ENCODE assay signal across 3 fruit fly cellular contexts in the genomic region with DNA sequence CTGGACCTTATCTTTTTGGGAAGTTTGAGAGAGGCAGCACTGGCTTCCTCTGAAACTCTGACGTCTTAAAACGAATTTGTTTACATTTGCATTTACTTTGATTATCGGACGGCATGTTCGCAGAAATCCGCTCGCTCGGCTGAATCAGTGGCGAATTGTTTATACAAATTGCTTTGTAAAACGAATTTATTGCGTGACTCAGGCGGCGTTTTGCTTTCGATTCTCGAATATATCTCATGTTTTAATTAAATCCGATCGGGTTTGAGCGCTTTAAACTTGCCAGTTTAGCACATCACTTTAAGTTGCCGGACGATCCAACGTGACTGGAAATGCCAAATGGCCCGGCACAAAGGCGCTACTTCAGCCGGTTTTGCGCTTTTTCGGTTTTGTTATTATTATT.
TF ChIP-seq lines count a peak whose summit lies in the region.

No protein-coding gene starts in this region.

- no peak for TF ChIP-seq CTCF in whole organism, embryonic (GFP tag; optimal IDR thresholded peaks at IDR 0.05; lab: Kevin White, UChicago)

TF ChIP-seq in whole organism, adult, 20 proteins besides CTCF, POLR2A, EP300 and RAD21:
- TF ChIP-seq cic (GFP tag; optimal IDR thresholded peaks at IDR 0.05; lab: Kevin White, UChicago): peak; percentile 15
- TF ChIP-seq CG33017 (tag; optimal IDR thresholded peaks at IDR 0.05; lab: Kevin White, UChicago): peak; percentile 5
- TF ChIP-seq CG12768 (GFP tag; optimal IDR thresholded peaks at IDR 0.05; lab: Kevin White, UChicago): no peak
- no peak for TF ChIP-seq cnc (optimal IDR thresholded peaks at IDR 0.05; lab: Kevin White, UChicago)
- TF ChIP-seq tj (GFP tag; optimal IDR thresholded peaks at IDR 0.05; lab: Kevin White, UChicago): peak; percentile 51

TF ChIP-seq in whole organism, embryonic, 481 proteins besides CTCF, POLR2A, EP300 and RAD21:
- TF ChIP-seq MESR4 (GFP tag; optimal IDR thresholded peaks at IDR 0.05; lab: Kevin White, UChicago) (no peak), Fer3 (tag; optimal IDR thresholded peaks at IDR 0.05; lab: Kevin White, UChicago) (no peak), sens (GFP tag; lab: Kevin White, UChicago) (peak; percentile 65), nom (GFP tag; optimal IDR thresholded peaks at IDR 0.05; lab: Kevin White, UChicago) (peak; percentile 24), Ets65A (GFP tag; lab: Kevin White, UChicago) (peak; percentile 20)

TF ChIP-seq in whole organism, prepupa, 60 proteins besides CTCF, POLR2A, EP300 and RAD21:
- TF ChIP-seq Sox15 (GFP tag; optimal IDR thresholded peaks at IDR 0.05; lab: Kevin White, UChicago) (no peak), CG6854 (GFP tag; optimal IDR thresholded peaks at IDR 0.05; lab: Kevin White, UChicago) (no peak), CG32006 (GFP tag; optimal IDR thresholded peaks at IDR 0.05; lab: Kevin White, UChicago) (no peak), esn (GFP tag; optimal IDR thresholded peaks at IDR 0.05; lab: Kevin White, UChicago) (no peak), ss (GFP tag; optimal IDR thresholded peaks at IDR 0.05; lab: Kevin White, UChicago) (peak; percentile 20 to 71), svp (GFP tag; lab: Kevin White, UChicago) (peak; percentile 88), net (GFP tag; optimal IDR thresholded peaks at IDR 0.05; lab: Kevin White, UChicago) (no peak), fkh (GFP tag; optimal IDR thresholded peaks at IDR 0.05; lab: Kevin White, UChicago) (peak; percentile 17), CG4318 (GFP tag; optimal IDR thresholded peaks at IDR 0.05; lab: Kevin White, UChicago) (no peak), Blimp-1 (GFP tag; optimal IDR thresholded peaks at IDR 0.05; lab: Kevin White, UChicago) (no peak), CG15336 (GFP tag; IDR thresholded peaks at IDR 0.05; lab: Robert Waterston, UW) (no peak), Eip93F (GFP tag; optimal IDR thresholded peaks at IDR 0.05; lab: Kevin White, UChicago) (no peak), CG16779 (tag; optimal IDR thresholded peaks at IDR 0.05; lab: Kevin White, UChicago) (no peak), Ets21C (GFP tag; optimal IDR thresholded peaks at IDR 0.05; lab: Kevin White, UChicago) (no peak), achi (GFP tag; optimal IDR thresholded peaks at IDR 0.05; lab: Kevin White, UChicago) (no peak), CG3032 (tag; optimal IDR thresholded peaks at IDR 0.05; lab: Kevin White, UChicago) (no peak), CG6792 (GFP tag; optimal IDR thresholded peaks at IDR 0.05; lab: Kevin White, UChicago) (no peak), Sox102F (GFP tag; optimal IDR thresholded peaks at IDR 0.05; lab: Kevin White, UChicago) (no peak), CG10631 (GFP tag; optimal IDR thresholded peaks at IDR 0.05; lab: Kevin White, UChicago) (no peak), CG6163 (GFP tag; IDR thresholded peaks at IDR 0.05; lab: Robert Waterston, UW) (0 out of 3 replicates have a peak, but pooled peaks have one; percentile 30), Hr38 (GFP tag; optimal IDR thresholded peaks at IDR 0.05; lab: Kevin White, UChicago) (no peak), Eip78C (GFP tag; lab: Kevin White, UChicago) (peak; percentile 26), Lpt (GFP tag; optimal IDR thresholded peaks at IDR 0.05; lab: Kevin White, UChicago) (no peak)
